Fruit fly (Drosophila melanogaster): ENCODE data around the gene CG12992.

Gene CG12992

DNA sequence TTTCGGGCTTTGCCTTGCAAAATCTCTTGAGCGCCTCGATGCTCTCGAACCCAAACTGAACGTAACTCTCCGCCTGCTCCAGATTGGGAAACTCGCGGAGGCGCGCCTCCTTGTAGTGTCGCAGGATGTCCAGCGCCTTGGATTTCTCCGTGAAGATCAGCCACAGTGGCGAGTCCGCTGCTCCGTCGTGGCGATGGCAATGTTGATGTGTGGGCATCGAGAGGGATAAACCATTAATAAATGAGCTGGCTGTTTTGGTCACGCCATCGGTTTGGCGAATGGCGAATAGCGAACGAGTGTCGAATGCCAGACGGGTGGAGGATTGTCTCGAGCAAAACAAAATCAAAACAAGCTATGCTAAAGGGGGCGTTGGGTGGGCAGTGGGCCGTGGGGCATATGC, 12.8 kb upstream of the CG12992 start:
- 0 out of 3 replicates have a peak, but pooled peaks have one; percentile 26 for TF ChIP-seq CG4496 (GFP tag; IDR thresholded peaks at IDR 0.05)
- TF ChIP-seq gl (tag; optimal IDR thresholded peaks at IDR 0.05), result no peak

- TF ChIP-seq CG17806 (tag; optimal IDR thresholded peaks at IDR 0.05) (no peak), CG8301 (tag; optimal IDR thresholded peaks at IDR 0.05) (no peak), CG14655 (GFP tag; optimal IDR thresholded peaks at IDR 0.05) (no peak), gl (tag; optimal IDR thresholded peaks at IDR 0.05) (no peak), CG8159 (tag; optimal IDR thresholded peaks at IDR 0.05) (no peak), Pif1B (GFP tag; optimal IDR thresholded peaks at IDR 0.05) (no peak), CG4496 (GFP tag; IDR thresholded peaks at IDR 0.05) (no peak), CG12605 (GFP tag; IDR thresholded peaks at IDR 0.05) (no peak), fd96Ca (GFP tag; IDR thresholded peaks at IDR 0.05) (no peak), rn (GFP tag; IDR thresholded peaks at IDR 0.05) (no peak), CG15710 (tag; optimal IDR thresholded peaks at IDR 0.05) (no peak)
Observed at dm6 chrX:17576606-17577005, 12.1 kb upstream of the CG12992 start.

DNA sequence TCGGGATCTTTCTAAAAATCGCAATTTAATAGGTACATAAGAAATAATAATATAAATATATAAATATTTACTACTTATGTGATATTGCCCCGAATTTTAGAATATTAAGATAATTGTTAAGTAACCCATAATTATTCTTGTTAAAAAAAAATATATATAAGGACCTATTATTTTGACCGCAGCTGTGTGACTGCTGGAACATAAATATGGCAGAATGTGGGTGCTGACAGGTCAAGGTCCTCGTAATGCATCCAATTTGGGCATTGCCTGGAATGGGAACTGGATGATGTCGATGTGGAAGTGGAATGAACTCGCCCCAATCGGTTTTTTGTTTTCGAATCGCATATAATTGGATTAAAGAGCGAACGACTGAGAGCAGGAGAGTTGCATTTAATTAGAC, 11.3 kb upstream of the CG12992 start:
- TF ChIP-seq CG8301 (tag; optimal IDR thresholded peaks at IDR 0.05) (no peak), Snoo (tag; optimal IDR thresholded peaks at IDR 0.05) (no peak), fd96Ca (GFP tag; IDR thresholded peaks at IDR 0.05) (no peak), rn (GFP tag; IDR thresholded peaks at IDR 0.05) (no peak), CG14655 (GFP tag; optimal IDR thresholded peaks at IDR 0.05) (peak; percentile 8), EcR (GFP tag; optimal IDR thresholded peaks at IDR 0.05) (peak; percentile 86), Pif1A (GFP tag; optimal IDR thresholded peaks at IDR 0.05) (no peak), CG32121 (GFP tag; IDR thresholded peaks at IDR 0.05) (no peak), gl (tag; optimal IDR thresholded peaks at IDR 0.05) (no peak), CG12605 (GFP tag; IDR thresholded peaks at IDR 0.05) (no peak), CG8159 (tag; optimal IDR thresholded peaks at IDR 0.05) (peak; percentile 4)

dm6 chrX:17578124-17578523, 10.5 kb upstream of the CG12992 start:
- TF ChIP-seq D1 (tag; optimal IDR thresholded peaks at IDR 0.05) (peak; percentile 3), CG34367 (tag; optimal IDR thresholded peaks at IDR 0.05) (no peak), EcR (GFP tag; optimal IDR thresholded peaks at IDR 0.05) (no peak), CG9948 (tag; optimal IDR thresholded peaks at IDR 0.05) (peak; percentile 37), CG10348 (GFP tag; IDR thresholded peaks at IDR 0.05) (no peak), CG12605 (GFP tag; IDR thresholded peaks at IDR 0.05) (peak; percentile 31), CG15710 (tag; optimal IDR thresholded peaks at IDR 0.05) (peak; percentile 38), CG8301 (tag; optimal IDR thresholded peaks at IDR 0.05) (peak; percentile 47), gl (tag; optimal IDR thresholded peaks at IDR 0.05) (no peak), rn (GFP tag; IDR thresholded peaks at IDR 0.05) (0 out of 2 replicates have a peak, but pooled peaks have one; percentile 30), CG13204 (GFP tag; optimal IDR thresholded peaks at IDR 0.05) (no peak), CG14655 (GFP tag; optimal IDR thresholded peaks at IDR 0.05) (peak; percentile 61), Ets98B (GFP tag; IDR thresholded peaks at IDR 0.05) (peak; percentile 65), fd96Ca (GFP tag; IDR thresholded peaks at IDR 0.05) (peak; percentile 61; the same call in 2 of the 3 replicates), Pif1A (GFP tag; optimal IDR thresholded peaks at IDR 0.05) (peak; percentile 37), Snoo (tag; optimal IDR thresholded peaks at IDR 0.05) (peak; percentile 18), CG32121 (GFP tag; IDR thresholded peaks at IDR 0.05) (peak; percentile 59), CG8159 (tag; optimal IDR thresholded peaks at IDR 0.05) (peak; percentile 40), Pif1B (GFP tag; optimal IDR thresholded peaks at IDR 0.05) (peak; percentile 49), CG17806 (tag; optimal IDR thresholded peaks at IDR 0.05) (peak; percentile 6), CG4496 (GFP tag; IDR thresholded peaks at IDR 0.05) (peak; percentile 28; the same call in 1 of the 3 replicates)

- TF ChIP-seq CG10348 (GFP tag; IDR thresholded peaks at IDR 0.05) (no peak), CG32121 (GFP tag; IDR thresholded peaks at IDR 0.05) (0 out of 2 replicates have a peak, but pooled peaks have one; percentile 20)
Observed at dm6 chrX:17578869-17579781, 9.5 kb upstream of the CG12992 start, which contains the start of gene Ankle2. Gene Ankle2, minus strand, starts transcription at chrX:17579229.

DNA sequence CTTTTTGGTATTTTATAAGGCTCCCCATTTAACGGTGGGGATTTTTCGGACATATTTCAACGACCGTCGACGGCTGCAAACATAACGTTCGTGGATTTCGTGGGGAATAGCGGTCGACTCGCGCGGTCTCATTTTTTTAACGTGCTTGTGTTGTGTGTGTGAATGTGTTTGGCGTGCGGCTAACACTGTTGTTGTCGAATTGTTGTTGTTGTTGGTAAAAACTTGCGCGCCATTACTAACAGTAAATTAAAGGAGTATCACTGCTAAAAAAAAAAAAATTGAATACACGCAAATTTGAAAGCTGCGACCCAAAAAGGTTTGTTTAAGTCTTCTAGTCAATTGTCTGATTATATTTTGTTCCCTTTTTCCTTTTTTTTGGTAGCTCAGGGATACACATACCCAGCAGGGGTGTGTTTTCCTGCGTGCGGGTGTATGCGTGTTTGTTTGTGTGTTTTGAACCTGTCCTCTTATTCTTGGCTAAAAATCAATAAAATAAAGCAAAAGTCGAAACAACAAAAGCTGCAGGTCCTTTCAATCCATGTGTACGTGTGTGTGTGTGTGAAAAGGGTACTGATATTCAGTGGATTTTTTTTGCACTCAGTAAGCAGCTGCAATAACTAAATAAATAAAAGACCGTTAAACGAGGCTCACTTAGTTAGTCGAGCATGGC, 8.7 kb upstream of the CG12992 start, which contains the start of gene CG12991:
Gene CG12991, plus strand, starts transcription at position 80 of the 670 bp plus-strand sequence.
- TF ChIP-seq CG34367 (tag; optimal IDR thresholded peaks at IDR 0.05) (no peak), Pif1A (GFP tag; optimal IDR thresholded peaks at IDR 0.05) (peak; percentile 30), CG8301 (tag; optimal IDR thresholded peaks at IDR 0.05) (peak; percentile 0), CG9948 (tag; optimal IDR thresholded peaks at IDR 0.05) (no peak), CG4496 (GFP tag; IDR thresholded peaks at IDR 0.05) (0 out of 3 replicates have a peak, but pooled peaks have one; percentile 59), Ets98B (GFP tag; IDR thresholded peaks at IDR 0.05) (peak; percentile 64), CG12605 (GFP tag; IDR thresholded peaks at IDR 0.05) (peak; percentile 36; the same call in 1 of the 2 replicates)

All from whole organism, pupa.